Worm (Caenorhabditis elegans) whole organism, early embryonic: ENCODE data around the gene fbxb-54.
"Not testable (repeated sequence)": the region's sequence is repeated elsewhere in the genome, so short reads cannot be mapped to it uniquely, and the experiment has no call there.

Experiments
- B0310.2 ChIP-seq: sonication (generic microtip); optimal IDR thresholded peaks from 2 replicates; lab custom pipeline; 2016; ENCODE audit warnings: mild to moderate bottlenecking, missing genetic modification characterization, missing compliant biosample characterization
- F13C5.2 ChIP-seq: sonication (generic microtip); optimal IDR thresholded peaks from 2 replicates; lab custom pipeline; 2017; ENCODE audit warnings: mild to moderate bottlenecking, missing genetic modification characterization, inconsistent platforms, missing compliant biosample characterization
- ama-1 ChIP-seq: fragments of 150-350 bp; optimal IDR thresholded peaks from 2 replicates; lab custom pipeline; 2014
- ceh-13 ChIP-seq: fragments of 200-800 bp; sonication (Bioruptor generic); optimal IDR thresholded peaks from 2 replicates; lab custom pipeline; 2018; ENCODE audit warnings: mild to moderate bottlenecking, missing genetic modification characterization, missing compliant biosample characterization
- ets-7 ChIP-seq: sonication (generic microtip); optimal IDR thresholded peaks from 2 replicates; lab custom pipeline; 2016; ENCODE audit warnings: missing genotype, missing genetic modification characterization, missing compliant biosample characterization
- flt-1 ChIP-seq: fragments of 200-800 bp; sonication (Bioruptor generic); IDR thresholded peaks from 2 replicates; pipeline ENCODE4 v1.3.6; 2022; ENCODE audit warnings: missing genetic modification characterization, missing compliant biosample characterization
- hmbx-1 ChIP-seq: sonication (generic microtip); optimal IDR thresholded peaks from 2 replicates; lab custom pipeline; 2016; ENCODE audit warnings: mild to moderate bottlenecking, missing genetic modification characterization, missing compliant biosample characterization
- hnd-1 ChIP-seq: sonication (generic microtip); optimal IDR thresholded peaks from 2 replicates; lab custom pipeline; 2016; ENCODE audit warnings: missing genetic modification characterization, missing compliant biosample characterization
- pes-1 ChIP-seq: fragments of 200-800 bp; sonication (Bioruptor generic); IDR thresholded peaks from 2 replicates; pipeline ENCODE4 v1.3.6; 2022; ENCODE audit warnings: missing genetic modification reagents, missing genetic modification characterization, missing compliant biosample characterization
- scrt-1 ChIP-seq: fragments of 200-800 bp; sonication (Bioruptor generic); IDR thresholded peaks from 2 replicates; pipeline ENCODE4 v1.3.6; 2022; ENCODE audit warnings: missing genetic modification characterization, missing compliant biosample characterization
- sea-1 ChIP-seq: fragments of 200-800 bp; sonication (Bioruptor generic); conservative IDR thresholded peaks from 2 replicates; pipeline ENCODE4 v1.3.6; 2022; ENCODE audit warnings: missing genetic modification characterization, missing compliant biosample characterization
- tbx-11 ChIP-seq: fragments of 200-800 bp; sonication (Bioruptor generic); IDR thresholded peaks from 2 replicates; pipeline ENCODE4 v1.3.6; 2022; ENCODE audit warnings: missing genetic modification characterization, missing compliant biosample characterization
- tbx-37 ChIP-seq: fragments of 200-800 bp; sonication (Bioruptor generic); conservative IDR thresholded peaks from 2 replicates; pipeline ENCODE4 v1.3.6; 2022; ENCODE audit warnings: missing genetic modification reagents, missing genetic modification characterization, missing compliant biosample characterization

- TF ChIP-seq ceh-13 (GFP tag; lab: Kevin White, UChicago); ama-1 (lab: Kevin White, UChicago); tbx-37; sea-1 (GFP tag; lab: Robert Waterston, UW); F13C5.2 (tag; lab: Kevin White, UChicago); ets-7 (tag; lab: Kevin White, UChicago); B0310.2; hmbx-1 (tag; lab: Kevin White, UChicago); hnd-1 (tag; lab: Kevin White, UChicago); pes-1 (GFP tag; lab: Robert Waterston, UW); scrt-1 (GFP tag; lab: Robert Waterston, UW); tbx-11 (GFP tag; lab: Robert Waterston, UW); flt-1 (GFP tag; lab: Robert Waterston, UW): not testable (repeated sequence)
Measured at ce11 chrII:1543182-1543581, 12.9 kb downstream of the fbxb-54 start, which contains the start of gene K05F6.4.
